Worm (Caenorhabditis elegans) whole organism, L3 larva: ENCODE measurements around the gene fbxa-131.

ENCODE experiments used
- ama-1 ChIP-seq: fragments of 150-350 bp; optimal IDR thresholded peaks from 2 replicates; lab custom pipeline; 2018
- fos-1 ChIP-seq: fragments of 150-350 bp; optimal IDR thresholded peaks from 2 replicates; lab custom pipeline; 2014; ENCODE audit warnings: missing biosample characterization, missing genetic modification characterization
- jun-1 ChIP-seq: fragments of 150-350 bp; optimal IDR thresholded peaks from 2 replicates; lab custom pipeline; 2014; ENCODE audit warnings: missing biosample characterization, missing genetic modification reagents, missing genetic modification characterization

ce11 chrV:19744210-19744609, 6.0 kb downstream of the fbxa-131 start:
- TF ChIP-seq fos-1 (no peak), jun-1 (no peak), ama-1 (no peak)
